Fruit fly (Drosophila melanogaster) whole organism, prepupa: ENCODE data around the gene CG6106.

ENCODE experiments used
- CG31627 ChIP-seq: fragments of 200-800 bp; sonication (Bioruptor generic); optimal IDR thresholded peaks from 3 replicates; lab custom pipeline; 2016; ENCODE audit warnings: missing biosample characterization, missing genetic modification characterization
- CG34406 ChIP-seq: fragments of 200-800 bp; sonication (Bioruptor generic); optimal IDR thresholded peaks from 3 replicates; lab custom pipeline; 2016; ENCODE audit warnings: missing biosample characterization, missing genetic modification characterization
- CG4318 ChIP-seq: fragments of 200-800 bp; sonication (Bioruptor generic); optimal IDR thresholded peaks from 3 replicates; lab custom pipeline; 2017; ENCODE audit warnings: missing biosample characterization, mild to moderate bottlenecking, missing genetic modification characterization
- CG8319 ChIP-seq: fragments of 200-800 bp; sonication (Bioruptor generic); optimal IDR thresholded peaks from 3 replicates; lab custom pipeline; 2016; ENCODE audit warnings: missing biosample characterization, missing genetic modification characterization
- CG9139 ChIP-seq: fragments of 200-800 bp; sonication (Bioruptor generic); optimal IDR thresholded peaks from 3 replicates; lab custom pipeline; 2017; ENCODE audit warnings: missing biosample characterization, mild to moderate bottlenecking, missing genetic modification characterization
- Gug ChIP-seq: fragments of 200-800 bp; sonication (Bioruptor generic); IDR thresholded peaks from 2 replicates; pipeline ENCODE4 v1.3.6; 2022; ENCODE audit warnings: missing biosample characterization, missing genetic modification characterization
- Sox102F ChIP-seq: fragments of 200-800 bp; sonication (Bioruptor generic); optimal IDR thresholded peaks from 2 replicates; lab custom pipeline; 2016; ENCODE audit warnings: missing biosample characterization, mild to moderate bottlenecking, missing genetic modification characterization
- Sox14 ChIP-seq: fragments of 200-800 bp; sonication (Bioruptor generic); optimal IDR thresholded peaks from 3 replicates; lab custom pipeline; 2016; ENCODE audit warnings: missing biosample characterization, missing genetic modification characterization
- eg ChIP-seq: fragments of 200-800 bp; sonication (Bioruptor generic); IDR thresholded peaks from 3 replicates; pipeline ENCODE4 v1.3.6; 2022; ENCODE audit warnings: missing biosample characterization, missing genetic modification characterization
- esn ChIP-seq: fragments of 200-800 bp; sonication (Bioruptor generic); optimal IDR thresholded peaks from 2 replicates; lab custom pipeline; 2016; ENCODE audit warnings: missing biosample characterization, mild to moderate bottlenecking, missing genetic modification characterization, moderate library complexity
- vri ChIP-seq: fragments of 200-800 bp; sonication (Bioruptor generic); optimal IDR thresholded peaks from 3 replicates; lab custom pipeline; 2016; ENCODE audit warnings: missing biosample characterization, mild to moderate bottlenecking, missing genetic modification characterization

- no peak for TF ChIP-seq CG9139 (GFP tag; lab: Kevin White, UChicago)
- TF ChIP-seq CG31627: no peak
- no peak for TF ChIP-seq vri (GFP tag; lab: Kevin White, UChicago)
- no peak for TF ChIP-seq Gug (GFP tag; lab: Robert Waterston, UW)
- TF ChIP-seq CG8319 (GFP tag; lab: Kevin White, UChicago): no peak
- TF ChIP-seq CG34406: no peak
- TF ChIP-seq CG4318 (GFP tag; lab: Kevin White, UChicago): no peak
- TF ChIP-seq Sox102F (GFP tag; lab: Kevin White, UChicago): no peak
- no peak for TF ChIP-seq Sox14 (GFP tag; lab: Kevin White, UChicago)
- no peak for TF ChIP-seq esn (GFP tag; lab: Kevin White, UChicago)
- TF ChIP-seq eg (GFP tag; lab: Robert Waterston, UW): no peak
These were observed 42.8 kb upstream of the CG6106 start for dm6 chrX:18315835-18316234.
